Fruit fly (Drosophila melanogaster) whole organism, adult: Measurements from ENCODE around the gene eIF2Balpha.

Source experiments
- CG11617 ChIP-seq: fragments of 200-800 bp; sonication (Bioruptor generic); optimal IDR thresholded peaks from 2 replicates; lab custom pipeline; 2017; ENCODE audit warnings: mild to moderate bottlenecking, missing biosample characterization, missing genetic modification reagents, missing genetic modification characterization
- CG12768 ChIP-seq: fragments of 200-800 bp; sonication (Bioruptor generic); optimal IDR thresholded peaks from 2 replicates; lab custom pipeline; 2017; ENCODE audit warnings: missing biosample characterization, missing genetic modification characterization, mild to moderate bottlenecking, moderate library complexity, missing genetic modification reagents
- CG14711 ChIP-seq: fragments of 200-800 bp; sonication (Bioruptor generic); optimal IDR thresholded peaks from 2 replicates; lab custom pipeline; 2018; ENCODE audit warnings: missing biosample characterization, mild to moderate bottlenecking, missing genetic modification characterization, moderate library complexity
- CG1620 ChIP-seq: fragments of 200-800 bp; sonication (Bioruptor generic); optimal IDR thresholded peaks from 2 replicates; lab custom pipeline; 2016; ENCODE audit warnings: missing biosample characterization, missing genetic modification characterization
- CG33017 ChIP-seq: fragments of 200-800 bp; sonication (Bioruptor generic); optimal IDR thresholded peaks from 2 replicates; lab custom pipeline; 2018; ENCODE audit warnings: missing biosample characterization, mild to moderate bottlenecking, missing genetic modification characterization, moderate library complexity
- CG5204 ChIP-seq: fragments of 200-800 bp; sonication (Bioruptor generic); optimal IDR thresholded peaks from 2 replicates; lab custom pipeline; 2016; ENCODE audit warnings: missing biosample characterization, missing genetic modification characterization
- CG7045 ChIP-seq: fragments of 200-800 bp; sonication (Bioruptor generic); optimal IDR thresholded peaks from 2 replicates; lab custom pipeline; 2017; ENCODE audit warnings: missing biosample characterization, mild to moderate bottlenecking, missing genetic modification characterization
- CG7101 ChIP-seq: fragments of 200-800 bp; sonication (Bioruptor generic); optimal IDR thresholded peaks from 2 replicates; lab custom pipeline; 2018; ENCODE audit warnings: missing biosample characterization, mild to moderate bottlenecking, missing genetic modification characterization, moderate library complexity
- Clk ChIP-seq: fragments of 200-800 bp; sonication (Bioruptor generic); optimal IDR thresholded peaks from 2 replicates; lab custom pipeline; 2017; ENCODE audit warnings: missing biosample characterization, missing genetic modification characterization
- Crg-1 ChIP-seq: fragments of 200-800 bp; sonication (Bioruptor generic); optimal IDR thresholded peaks from 2 replicates; lab custom pipeline; 2016; ENCODE audit warnings: missing biosample characterization, missing genetic modification characterization
- Hr96 ChIP-seq: fragments of 200-800 bp; sonication (Bioruptor generic); optimal IDR thresholded peaks from 2 replicates; lab custom pipeline; 2016; ENCODE audit warnings: missing biosample characterization, missing genetic modification characterization
- Mnt ChIP-seq: fragments of 200-800 bp; sonication (Bioruptor generic); optimal IDR thresholded peaks from 2 replicates; lab custom pipeline; 2016; ENCODE audit warnings: missing biosample characterization, mild to moderate bottlenecking, missing genetic modification characterization
- bab1 ChIP-seq: fragments of 200-800 bp; sonication (Bioruptor generic); optimal IDR thresholded peaks from 3 replicates; lab custom pipeline; 2019; ENCODE audit warnings: missing biosample characterization, mild to moderate bottlenecking, missing genetic modification characterization, moderate library complexity
- cic ChIP-seq: fragments of 200-800 bp; sonication (Bioruptor generic); optimal IDR thresholded peaks from 2 replicates; lab custom pipeline; 2017; ENCODE audit warnings: missing biosample characterization, mild to moderate bottlenecking, missing genetic modification characterization, moderate library complexity
- cnc ChIP-seq, 2 experiments: fragments of >200 bp; optimal IDR thresholded peaks; 2 replicates each; lab custom pipeline; 2017
- kay ChIP-seq: fragments of 200-800 bp; sonication (Bioruptor generic); peaks from one replicate; lab custom pipeline; 2016; ENCODE audit warnings: missing biosample characterization, missing genetic modification characterization, borderline replicate concordance
- ovo ChIP-seq: fragments of 200-800 bp; sonication (Bioruptor generic); optimal IDR thresholded peaks from 2 replicates; lab custom pipeline; 2016; ENCODE audit warnings: missing biosample characterization, missing genetic modification characterization
- pad ChIP-seq: fragments of 200-800 bp; sonication (Bioruptor generic); optimal IDR thresholded peaks from 3 replicates; lab custom pipeline; 2017; ENCODE audit warnings: missing biosample characterization, missing genetic modification characterization, mild to moderate bottlenecking, moderate library complexity, missing genetic modification reagents
- tj ChIP-seq: fragments of 200-800 bp; sonication (Bioruptor generic); optimal IDR thresholded peaks from 3 replicates; lab custom pipeline; 2017; ENCODE audit warnings: missing biosample characterization, mild to moderate bottlenecking, missing genetic modification characterization, moderate library complexity
- toe ChIP-seq: fragments of 200-800 bp; sonication (Bioruptor generic); optimal IDR thresholded peaks from 2 replicates; lab custom pipeline; 2016; ENCODE audit warnings: missing biosample characterization, missing genetic modification characterization

eIF2Balpha gene

dm6 chr3R:29969347-29969746, 33.7 kb upstream of the eIF2Balpha start, which contains the start of gene TkR99D:
TkR99D (minus strand) TSS chr3R:29969447.
- TF ChIP-seq CG1620 (GFP tag; lab: Kevin White, UChicago) (no peak), pad (no peak), cnc (optimal IDR thresholded peaks at IDR 0.05; lab: Kevin White, UChicago) (no peak), CG7101 (tag; lab: Kevin White, UChicago) (no peak), kay (GFP tag; lab: Kevin White, UChicago) (no peak), CG11617 (GFP tag; lab: Kevin White, UChicago) (no peak), CG33017 (tag; lab: Kevin White, UChicago) (no peak), Crg-1 (no peak), tj (no peak), CG5204 (GFP tag; lab: Kevin White, UChicago) (no peak), bab1 (GFP tag; lab: Kevin White, UChicago) (no peak), CG14711 (tag; lab: Kevin White, UChicago) (no peak), Mnt (GFP tag; lab: Kevin White, UChicago) (no peak), CG7045 (GFP tag; lab: Kevin White, UChicago) (no peak), Hr96 (GFP tag; lab: Kevin White, UChicago) (no peak), ovo (GFP tag; lab: Kevin White, UChicago) (no peak), Clk (no peak), CG12768 (GFP tag; lab: Kevin White, UChicago) (no peak), toe (GFP tag; lab: Kevin White, UChicago) (no peak)

- TF ChIP-seq CG7101 (tag; lab: Kevin White, UChicago): no peak
- TF ChIP-seq Mnt (GFP tag; lab: Kevin White, UChicago): no peak
- no peak for TF ChIP-seq kay (GFP tag; lab: Kevin White, UChicago)
- no peak for TF ChIP-seq ovo (GFP tag; lab: Kevin White, UChicago)
Measured at dm6 chr3R:29963102-29963501, 27.4 kb upstream of the eIF2Balpha start.

dm6 chr3R:29959329-29959728, 23.6 kb upstream of the eIF2Balpha start:
- TF ChIP-seq tj (no peak), CG5204 (GFP tag; lab: Kevin White, UChicago) (no peak), Mnt (GFP tag; lab: Kevin White, UChicago) (no peak), Clk (no peak), CG7101 (tag; lab: Kevin White, UChicago) (no peak), ovo (GFP tag; lab: Kevin White, UChicago) (no peak), CG1620 (GFP tag; lab: Kevin White, UChicago) (no peak), kay (GFP tag; lab: Kevin White, UChicago) (no peak), pad (no peak)

dm6 chr3R:29933007-29933464, 2.7 kb downstream of the eIF2Balpha start, which contains the start of the genes Cog7, CG42557 and CG42558:
Cog7 (minus strand) TSS chr3R:29933057.
CG42557 (plus strand) TSS chr3R:29933287.
CG42558 (plus strand) TSS chr3R:29933287.
- TF ChIP-seq CG11617 (GFP tag; lab: Kevin White, UChicago) (peak; percentile 2), ovo (GFP tag; lab: Kevin White, UChicago) (no peak)

dm6 chr3R:29930286-29930685, 5.4 kb downstream of the eIF2Balpha start, which contains the start of gene alpha-Man-Ic:
alpha-Man-Ic (minus strand) TSS chr3R:29930386.
- no peak for TF ChIP-seq CG1620 (GFP tag; lab: Kevin White, UChicago)
- TF ChIP-seq cnc (optimal IDR thresholded peaks at IDR 0.05; lab: Kevin White, UChicago): no peak
- no peak for TF ChIP-seq Clk
- TF ChIP-seq CG5204 (GFP tag; lab: Kevin White, UChicago): no peak
- no peak for TF ChIP-seq kay (GFP tag; lab: Kevin White, UChicago)
- TF ChIP-seq cic (GFP tag; lab: Kevin White, UChicago): no peak
- TF ChIP-seq Mnt (GFP tag; lab: Kevin White, UChicago): no peak
- TF ChIP-seq CG7101 (tag; lab: Kevin White, UChicago): no peak

dm6 chr3R:29926955-29927354, 8.7 kb downstream of the eIF2Balpha start, which contains the start of gene CG15522:
CG15522 (plus strand) TSS chr3R:29927255.
- TF ChIP-seq cnc (optimal IDR thresholded peaks at IDR 0.05; lab: Kevin White, UChicago) (no peak), kay (GFP tag; lab: Kevin White, UChicago) (no peak), CG5204 (GFP tag; lab: Kevin White, UChicago) (no peak), Crg-1 (no peak), CG1620 (GFP tag; lab: Kevin White, UChicago) (no peak), CG33017 (tag; lab: Kevin White, UChicago) (no peak), toe (GFP tag; lab: Kevin White, UChicago) (no peak), Hr96 (GFP tag; lab: Kevin White, UChicago) (no peak)

- TF ChIP-seq tj: no peak
- no peak for TF ChIP-seq bab1 (GFP tag; lab: Kevin White, UChicago)
- TF ChIP-seq cic (GFP tag; lab: Kevin White, UChicago): peak; percentile 64
- TF ChIP-seq cnc (optimal IDR thresholded peaks at IDR 0.05; lab: Kevin White, UChicago): no peak
- no peak for TF ChIP-seq Mnt (GFP tag; lab: Kevin White, UChicago)
- no peak for TF ChIP-seq CG12768 (GFP tag; lab: Kevin White, UChicago)
- TF ChIP-seq CG14711 (tag; lab: Kevin White, UChicago): no peak
- TF ChIP-seq CG5204 (GFP tag; lab: Kevin White, UChicago): no peak
Measured at dm6 chr3R:29926089-29926488, 9.6 kb downstream of the eIF2Balpha start, which contains the start of gene Jon99Ci. Jon99Ci (minus strand) TSS chr3R:29926189.
